Worm (Caenorhabditis elegans) whole organism, L2 larva: ENCODE results near the gene F44A2.3.

Experiments used
- C34F6.9 ChIP-seq: fragments of 150-350 bp; optimal IDR thresholded peaks from 2 replicates; lab custom pipeline; 2014; ENCODE audit warnings: missing biosample characterization, missing genetic modification characterization
- ZK546.5 ChIP-seq: sonication (generic microtip); optimal IDR thresholded peaks from 2 replicates; lab custom pipeline; 2017; ENCODE audit warnings: missing biosample characterization, missing genetic modification characterization
- ama-1 ChIP-seq: fragments of 150-350 bp; optimal IDR thresholded peaks from 2 replicates; lab custom pipeline; 2018; ENCODE audit warnings: inconsistent platforms
- ceh-16 ChIP-seq: fragments of 150-350 bp; optimal IDR thresholded peaks from 2 replicates; lab custom pipeline; 2014; ENCODE audit warnings: missing biosample characterization, missing genetic modification characterization
- ceh-82 ChIP-seq: fragments of 150-350 bp; optimal IDR thresholded peaks from 2 replicates; lab custom pipeline; 2014; ENCODE audit warnings: missing biosample characterization, missing genetic modification characterization
- lin-39 ChIP-seq: fragments of 150-350 bp; optimal IDR thresholded peaks from 2 replicates; lab custom pipeline; 2014; ENCODE audit warnings: missing biosample characterization, missing genetic modification reagents, missing genetic modification characterization
- nhr-10 ChIP-seq: sonication (generic microtip); optimal IDR thresholded peaks from 2 replicates; lab custom pipeline; 2017; ENCODE audit warnings: missing biosample characterization, missing genetic modification characterization
- nhr-11 ChIP-seq: fragments of 150-350 bp; optimal IDR thresholded peaks from 2 replicates; lab custom pipeline; 2014; ENCODE audit warnings: missing biosample characterization, missing genetic modification characterization
- nhr-129 ChIP-seq: fragments of 150-350 bp; optimal IDR thresholded peaks from 2 replicates; lab custom pipeline; 2014; ENCODE audit warnings: missing biosample characterization, missing genetic modification characterization
- nhr-6 ChIP-seq: fragments of 150-350 bp; optimal IDR thresholded peaks from 2 replicates; lab custom pipeline; 2014; ENCODE audit warnings: missing biosample characterization, missing genetic modification characterization
- snpc-4 ChIP-seq: fragments of 150-350 bp; optimal IDR thresholded peaks from 2 replicates; lab custom pipeline; 2014; ENCODE audit warnings: missing biosample characterization, missing genetic modification characterization
- unc-55 ChIP-seq: fragments of 150-350 bp; sonication (generic microtip); optimal IDR thresholded peaks from 3 replicates; lab custom pipeline; 2014; ENCODE audit warnings: missing biosample characterization, missing genetic modification reagents, missing genetic modification characterization
- ztf-11 ChIP-seq: sonication (generic microtip); optimal IDR thresholded peaks from 2 replicates; lab custom pipeline; 2017; ENCODE audit warnings: missing biosample characterization, missing genetic modification characterization

DNA sequence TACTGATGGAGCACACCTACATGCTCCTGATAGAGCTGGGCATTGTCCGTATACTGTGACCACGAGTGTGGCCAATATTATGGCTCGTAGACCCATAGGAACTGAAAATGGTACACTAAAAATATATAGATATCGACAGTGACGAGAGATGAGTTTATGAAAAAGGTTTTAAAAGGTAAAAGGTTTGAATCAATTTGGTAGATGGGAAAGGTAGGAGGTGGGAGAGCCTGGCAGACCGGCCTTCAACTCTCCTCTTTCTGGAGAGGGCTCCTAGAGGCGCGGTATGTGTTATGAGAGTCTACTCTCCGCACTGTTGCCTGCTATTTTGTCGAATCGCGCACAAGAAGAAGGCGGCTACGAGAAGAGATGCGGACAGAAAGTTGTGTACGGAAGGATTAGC is 17.8 kb upstream of the F44A2.3 start, which contains the start of gene lron-2:
- TF ChIP-seq ceh-16 (tag; lab: Kevin White, UChicago) (no peak), C34F6.9 (tag; lab: Kevin White, UChicago) (no peak), ama-1 (lab: Kevin White, UChicago) (no peak), ZK546.5 (tag; lab: Kevin White, UChicago) (no peak), ceh-82 (tag; lab: Kevin White, UChicago) (no peak), nhr-10 (tag; lab: Kevin White, UChicago) (no peak), unc-55 (GFP tag; lab: Kevin White, UChicago) (no peak), ztf-11 (tag; lab: Kevin White, UChicago) (no peak), nhr-6 (tag; lab: Kevin White, UChicago) (no peak), nhr-11 (no peak), lin-39 (tag; lab: Kevin White, UChicago) (no peak), snpc-4 (tag; lab: Kevin White, UChicago) (no peak), nhr-129 (tag; lab: Kevin White, UChicago) (no peak)
